Worm (Caenorhabditis elegans) whole organism, mixed stage, embryonic: ENCODE data around the gene ugt-64.

Source experiments
- M03D4.4 ChIP-seq: sonication (generic microtip); optimal IDR thresholded peaks from 2 replicates; lab custom pipeline; 2017; ENCODE audit warnings: mild to moderate bottlenecking, missing genetic modification characterization, missing compliant biosample characterization
- bed-3 ChIP-seq: fragments of 200-800 bp; sonication (Bioruptor generic); optimal IDR thresholded peaks from 3 replicates; lab custom pipeline; 2018; ENCODE audit warnings: mild to moderate bottlenecking, missing genetic modification characterization, moderate library complexity, missing compliant biosample characterization
- blmp-1 ChIP-seq: fragments of 150-350 bp; optimal IDR thresholded peaks from 2 replicates; lab custom pipeline; 2014; ENCODE audit warnings: missing biosample characterization, missing genetic modification characterization
- ceh-39 ChIP-seq: fragments of 150-350 bp; optimal IDR thresholded peaks from 2 replicates; lab custom pipeline; 2014; ENCODE audit warnings: missing biosample characterization, missing genetic modification characterization
- ceh-43 ChIP-seq: fragments of 200-800 bp; sonication (Bioruptor generic); optimal IDR thresholded peaks from 2 replicates; lab custom pipeline; 2018; ENCODE audit warnings: mild to moderate bottlenecking, missing genetic modification characterization, moderate library complexity, missing compliant biosample characterization
- ceh-83 ChIP-seq: fragments of 200-800 bp; sonication (Bioruptor generic); optimal IDR thresholded peaks from 2 replicates; lab custom pipeline; 2018; ENCODE audit warnings: mild to moderate bottlenecking, missing genetic modification characterization, missing compliant biosample characterization
- ces-1 ChIP-seq: fragments of 150-350 bp; optimal IDR thresholded peaks from 2 replicates; lab custom pipeline; 2014; ENCODE audit warnings: missing biosample characterization, missing genetic modification reagents, missing genetic modification characterization
- cnd-1 ChIP-seq: fragments of 200-800 bp; sonication (Bioruptor generic); optimal IDR thresholded peaks from 2 replicates; lab custom pipeline; 2018; ENCODE audit warnings: mild to moderate bottlenecking, missing genetic modification characterization, missing compliant biosample characterization
- drap-1 ChIP-seq: fragments of 200-800 bp; sonication (Bioruptor generic); optimal IDR thresholded peaks from 3 replicates; lab custom pipeline; 2018; ENCODE audit warnings: mild to moderate bottlenecking, missing genetic modification characterization, missing compliant biosample characterization
- elt-1 ChIP-seq: sonication (generic microtip); optimal IDR thresholded peaks from 2 replicates; lab custom pipeline; 2017; ENCODE audit warnings: missing genetic modification characterization, mild to moderate bottlenecking, missing compliant biosample characterization, antibody characterized with exemption, moderate library complexity, borderline replicate concordance; ENCODE audit not compliant: insufficient read depth
- elt-3 ChIP-seq: fragments of 150-350 bp; optimal IDR thresholded peaks from 2 replicates; lab custom pipeline; 2014; ENCODE audit warnings: missing biosample characterization, missing genetic modification characterization
- flh-1 ChIP-seq: fragments of 200-800 bp; sonication (Bioruptor generic); optimal IDR thresholded peaks from 2 replicates; lab custom pipeline; 2018; ENCODE audit warnings: mild to moderate bottlenecking, missing genetic modification characterization, moderate library complexity, missing compliant biosample characterization
- hlh-1 ChIP-seq: fragments of 150-350 bp; optimal IDR thresholded peaks from 2 replicates; lab custom pipeline; 2014; ENCODE audit warnings: missing biosample characterization, missing genetic modification reagents, missing genetic modification characterization
- lin-13 ChIP-seq: fragments of 150-350 bp; optimal IDR thresholded peaks from 2 replicates; lab custom pipeline; 2014; ENCODE audit warnings: missing biosample characterization, missing genetic modification characterization
- lin-32 ChIP-seq: fragments of 200-800 bp; sonication (Bioruptor generic); optimal IDR thresholded peaks from 2 replicates; lab custom pipeline; 2018; ENCODE audit warnings: mild to moderate bottlenecking, missing genetic modification characterization, missing compliant biosample characterization
- lsy-2 ChIP-seq: fragments of 150-350 bp; optimal IDR thresholded peaks from 2 replicates; lab custom pipeline; 2014; ENCODE audit warnings: missing biosample characterization, missing genetic modification characterization
- mep-1 ChIP-seq: fragments of 150-350 bp; optimal IDR thresholded peaks from 2 replicates; lab custom pipeline; 2017; ENCODE audit warnings: missing biosample characterization, missing genetic modification reagents, missing genetic modification characterization, inconsistent platforms
- mls-2 ChIP-seq: sonication (generic microtip); optimal IDR thresholded peaks from 2 replicates; lab custom pipeline; 2016; ENCODE audit warnings: mild to moderate bottlenecking, missing genetic modification characterization, moderate library complexity, missing compliant biosample characterization
- nhr-12 ChIP-seq: fragments of 150-350 bp; optimal IDR thresholded peaks from 2 replicates; lab custom pipeline; 2014; ENCODE audit warnings: missing biosample characterization, missing genetic modification characterization
- nhr-2 ChIP-seq: fragments of 150-350 bp; optimal IDR thresholded peaks from 2 replicates; lab custom pipeline; 2014; ENCODE audit warnings: missing biosample characterization, missing genetic modification characterization
- nhr-237 ChIP-seq: fragments of 150-350 bp; optimal IDR thresholded peaks from 2 replicates; lab custom pipeline; 2014; ENCODE audit warnings: missing biosample characterization, missing genetic modification characterization
- nhr-28 ChIP-seq: fragments of 150-350 bp; optimal IDR thresholded peaks from 2 replicates; lab custom pipeline; 2014; ENCODE audit warnings: missing biosample characterization, missing genetic modification characterization
- nhr-76 ChIP-seq: sonication (generic microtip); optimal IDR thresholded peaks from 2 replicates; lab custom pipeline; 2017; ENCODE audit warnings: missing biosample characterization, missing genetic modification characterization
- pha-4 ChIP-seq: fragments of 150-350 bp; optimal IDR thresholded peaks from 2 replicates; lab custom pipeline; 2018; ENCODE audit warnings: missing biosample characterization, missing genetic modification reagents, missing genetic modification characterization
- sem-2 ChIP-seq: fragments of 200-800 bp; sonication (Bioruptor generic); optimal IDR thresholded peaks from 2 replicates; lab custom pipeline; 2018; ENCODE audit warnings: mild to moderate bottlenecking, missing genetic modification characterization, missing compliant biosample characterization
- snpc-4 ChIP-seq: fragments of 150-350 bp; optimal IDR thresholded peaks from 2 replicates; lab custom pipeline; 2014; ENCODE audit warnings: missing biosample characterization, missing genetic modification characterization
- sptf-1 ChIP-seq: sonication (generic microtip); optimal IDR thresholded peaks from 2 replicates; lab custom pipeline; 2017; ENCODE audit warnings: mild to moderate bottlenecking, missing genetic modification characterization, moderate library complexity, missing compliant biosample characterization
- tbx-8 ChIP-seq: fragments of 200-800 bp; sonication (Bioruptor generic); optimal IDR thresholded peaks from 2 replicates; lab custom pipeline; 2018; ENCODE audit warnings: mild to moderate bottlenecking, missing genetic modification characterization, moderate library complexity, missing compliant biosample characterization
- unc-39 ChIP-seq: fragments of 150-350 bp; optimal IDR thresholded peaks from 2 replicates; lab custom pipeline; 2014; ENCODE audit warnings: missing biosample characterization, missing genetic modification characterization
- unc-62 ChIP-seq: fragments of 150-350 bp; optimal IDR thresholded peaks from 2 replicates; lab custom pipeline; 2014; ENCODE audit warnings: missing biosample characterization, missing genetic modification reagents, missing genetic modification characterization
- zip-8 ChIP-seq: fragments of 150-350 bp; optimal IDR thresholded peaks from 2 replicates; lab custom pipeline; 2014; ENCODE audit warnings: missing biosample characterization, missing genetic modification characterization
- ztf-11 ChIP-seq: fragments of 150-350 bp; optimal IDR thresholded peaks from 2 replicates; lab custom pipeline; 2014; ENCODE audit warnings: missing biosample characterization, missing genetic modification characterization

ugt-64 gene

DNA sequence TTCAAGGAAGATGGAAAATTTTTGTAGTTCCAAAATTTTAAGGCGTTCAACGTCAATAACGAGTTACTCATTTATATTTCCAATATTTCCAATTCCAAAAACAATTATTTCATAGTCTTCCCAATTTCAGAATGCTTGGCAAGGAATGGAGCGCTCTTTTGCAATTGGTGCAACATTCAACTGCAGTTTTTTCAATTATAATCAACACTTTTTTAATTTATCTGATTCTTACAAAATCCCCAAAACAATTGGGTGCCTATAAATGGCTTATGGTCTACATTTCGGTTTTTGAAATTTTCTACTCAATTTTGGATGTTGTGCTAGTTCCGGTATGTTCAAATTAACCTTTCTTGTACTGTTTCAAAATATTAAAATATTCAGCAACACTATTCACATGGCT, 1.5 kb upstream of the ugt-64 start, which contains the start of gene str-225:
TSS of gene str-225 (plus strand) at position 132 of the 400 bp plus-strand sequence.
- TF ChIP-seq tbx-8 (GFP tag; lab: Kevin White, UChicago) (no peak), lsy-2 (tag; lab: Kevin White, UChicago) (no peak), elt-1 (tag; lab: Kevin White, UChicago) (no peak), mls-2 (no peak)

DNA sequence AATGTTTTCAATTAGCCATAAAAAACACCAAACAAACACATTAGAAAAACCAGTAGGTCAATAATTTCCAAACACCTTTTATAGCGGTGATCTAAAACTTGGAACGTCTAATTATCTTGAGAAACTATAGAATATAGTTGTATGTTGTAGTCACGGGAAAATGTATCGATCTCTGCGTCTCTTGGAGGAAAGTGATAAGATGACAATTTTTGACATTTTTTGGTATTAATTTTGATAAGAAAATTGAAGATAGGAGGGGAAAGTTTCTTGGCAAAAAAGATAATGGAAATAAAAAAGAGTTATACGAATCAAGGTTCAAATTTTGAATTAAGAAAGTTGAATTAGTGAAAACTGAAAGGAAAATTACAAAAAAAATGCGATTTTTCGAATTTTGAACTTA, 407 bp downstream of the ugt-64 start:
- TF ChIP-seq ceh-39 (tag; lab: Kevin White, UChicago) (no peak), tbx-8 (GFP tag; lab: Kevin White, UChicago) (no peak), sptf-1 (no peak), nhr-76 (tag; lab: Kevin White, UChicago) (no peak), mls-2 (no peak), lin-13 (tag; lab: Kevin White, UChicago) (no peak), cnd-1 (no peak), ceh-83 (GFP tag; lab: Kevin White, UChicago) (no peak), ceh-43 (GFP tag; lab: Kevin White, UChicago) (no peak), zip-8 (tag; lab: Kevin White, UChicago) (no peak), unc-62 (no peak), nhr-237 (no peak), lsy-2 (tag; lab: Kevin White, UChicago) (no peak), elt-3 (tag; lab: Kevin White, UChicago) (no peak), nhr-28 (tag; lab: Kevin White, UChicago) (no peak), mep-1 (tag; lab: Kevin White, UChicago) (no peak), hlh-1 (tag; lab: Kevin White, UChicago) (no peak), sem-2 (GFP tag; lab: Kevin White, UChicago) (no peak)

DNA sequence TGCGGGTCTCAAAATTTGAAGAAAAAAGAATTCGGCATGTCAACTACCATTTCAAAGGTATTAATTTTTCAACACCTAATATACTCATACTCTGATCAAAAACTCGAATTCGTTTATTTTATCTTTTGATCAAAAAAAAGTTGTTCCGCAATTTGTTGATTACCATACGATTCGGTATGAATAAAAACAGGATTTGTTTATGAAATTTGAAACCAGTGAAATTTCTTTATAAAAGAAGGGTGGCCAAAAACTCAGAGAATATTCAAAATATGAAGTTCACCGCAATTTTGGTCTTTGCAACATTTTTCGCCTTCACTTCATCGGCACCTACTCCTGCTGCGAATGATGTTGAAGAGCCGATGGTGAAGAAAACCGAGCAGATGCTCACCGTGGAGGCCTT, 4.1 kb downstream of the ugt-64 start, which contains the start of the genes C07G3.8 and C07G3.10:
TSS of gene C07G3.8 (minus strand) at position 101 of the 400 bp plus-strand sequence.
TSS of gene C07G3.10 (plus strand) at position 270 of the 400 bp plus-strand sequence.
- TF ChIP-seq mls-2 (no peak), nhr-237 (no peak), snpc-4 (tag; lab: Kevin White, UChicago) (no peak), blmp-1 (tag; lab: Kevin White, UChicago) (no peak), ztf-11 (tag; lab: Kevin White, UChicago) (no peak), lin-13 (tag; lab: Kevin White, UChicago) (no peak), elt-3 (tag; lab: Kevin White, UChicago) (no peak), ceh-83 (GFP tag; lab: Kevin White, UChicago) (no peak), lin-32 (GFP tag; lab: Kevin White, UChicago) (no peak), ceh-39 (tag; lab: Kevin White, UChicago) (no peak), sem-2 (GFP tag; lab: Kevin White, UChicago) (no peak), unc-39 (tag; lab: Kevin White, UChicago) (no peak), bed-3 (GFP tag; lab: Kevin White, UChicago) (no peak), ces-1 (GFP tag; lab: Kevin White, UChicago) (no peak), nhr-2 (tag; lab: Kevin White, UChicago) (no peak), elt-1 (tag; lab: Kevin White, UChicago) (no peak), pha-4 (tag; lab: Kevin White, UChicago) (no peak), flh-1 (GFP tag; lab: Kevin White, UChicago) (no peak)

DNA sequence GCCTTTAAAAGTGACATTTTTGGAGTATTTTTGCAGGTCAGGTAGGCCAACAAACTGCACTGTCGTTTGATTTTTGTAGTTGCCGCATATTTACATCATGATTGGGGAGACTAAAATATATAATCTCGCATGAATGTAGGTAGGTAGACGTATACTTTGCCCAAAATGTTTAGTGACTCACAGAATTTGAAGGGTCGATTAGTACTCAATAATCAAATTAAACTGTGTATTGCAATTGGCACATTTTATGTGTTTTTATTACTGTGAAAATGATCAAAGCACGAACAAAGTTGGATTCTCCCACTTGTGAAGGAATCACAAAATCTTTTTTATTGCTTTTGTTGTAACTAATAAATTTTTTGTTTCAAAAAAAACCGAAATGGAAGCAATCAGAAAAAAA, 9.3 kb downstream of the ugt-64 start, which contains the start of gene C07G3.15:
TSS of gene C07G3.15 (minus strand) at position 101 of the 400 bp plus-strand sequence.
- no peak for TF ChIP-seq ztf-11 (tag; lab: Kevin White, UChicago)
- TF ChIP-seq elt-1 (tag; lab: Kevin White, UChicago) = no peak
- TF ChIP-seq nhr-12 = no peak

DNA sequence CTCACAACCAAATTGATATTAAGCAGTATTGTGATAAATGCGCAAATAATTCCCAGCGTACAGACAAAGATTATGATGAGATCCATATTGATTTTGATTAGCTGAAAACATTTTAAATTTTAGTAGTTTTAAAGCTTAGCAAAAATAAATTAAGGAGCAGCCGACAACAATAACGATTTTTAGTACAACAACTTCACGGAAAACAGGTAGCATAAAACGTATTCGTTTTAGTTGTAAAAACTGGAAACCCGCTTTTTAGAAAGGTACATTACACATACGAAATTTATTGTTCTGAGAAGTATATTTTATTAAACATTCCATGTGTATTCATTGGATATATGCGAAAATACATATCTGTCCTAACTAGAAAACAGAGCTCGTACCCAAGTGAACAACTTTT, 15.7 kb downstream of the ugt-64 start, which contains the start of gene srbc-36:
TSS of gene srbc-36 (minus strand) at position 101 of the 400 bp plus-strand sequence.
- TF ChIP-seq bed-3 (GFP tag; lab: Kevin White, UChicago) (no peak), drap-1 (GFP tag; lab: Kevin White, UChicago) (no peak), ces-1 (GFP tag; lab: Kevin White, UChicago) (no peak), nhr-2 (tag; lab: Kevin White, UChicago) (no peak), mep-1 (tag; lab: Kevin White, UChicago) (no peak), zip-8 (tag; lab: Kevin White, UChicago) (no peak), sptf-1 (no peak), snpc-4 (tag; lab: Kevin White, UChicago) (no peak), ceh-39 (tag; lab: Kevin White, UChicago) (no peak), hlh-1 (tag; lab: Kevin White, UChicago) (no peak), M03D4.4 (tag; lab: Kevin White, UChicago) (no peak), nhr-76 (tag; lab: Kevin White, UChicago) (no peak), flh-1 (GFP tag; lab: Kevin White, UChicago) (no peak)
